Worm (Caenorhabditis elegans): ENCODE measurements around the gene srx-130.

The srx-130 gene

ce11 chrV:13862505-13862904, 19.3 kb downstream of the srx-130 start, which contains the start of gene srx-137:
srx-137 (plus strand) TSS chrV:13862805.
- TF ChIP-seq elt-3 (tag; optimal IDR thresholded peaks at IDR 0.05) (no peak), efl-1 (optimal IDR thresholded peaks at IDR 0.05) (no peak), efl-1 (GFP tag; optimal IDR thresholded peaks at IDR 0.05 in 1 of 2) (no peak), egl-13 (tag; optimal IDR thresholded peaks at IDR 0.05) (no peak), nhr-19 (GFP tag; conservative IDR thresholded peaks at IDR 0.05) (no peak), nhr-77 (tag; optimal IDR thresholded peaks at IDR 0.05) (no peak), lin-35 (GFP tag; optimal IDR thresholded peaks at IDR 0.05) (no peak), ceh-8 (GFP tag; optimal IDR thresholded peaks at IDR 0.05) (no peak), egl-27 (tag; optimal IDR thresholded peaks at IDR 0.05) (no peak), blmp-1 (tag; optimal IDR thresholded peaks at IDR 0.05) (no peak), hlh-17 (GFP tag; optimal IDR thresholded peaks at IDR 0.05; ENCODE audit: borderline replicate concordance) (no peak), unc-86 (tag; optimal IDR thresholded peaks at IDR 0.05) (no peak), ets-5 (GFP tag; IDR thresholded peaks at IDR 0.05) (no peak), nhr-76 (tag; optimal IDR thresholded peaks at IDR 0.05) (no peak), sptf-1 (tag; optimal IDR thresholded peaks at IDR 0.05) (no peak), mef-2 (tag; optimal IDR thresholded peaks at IDR 0.05) (no peak), lsy-2 (tag; optimal IDR thresholded peaks at IDR 0.05) (no peak), ceh-82 (tag; optimal IDR thresholded peaks at IDR 0.05) (no peak), unc-30 (tag; optimal IDR thresholded peaks at IDR 0.05) (no peak), mab-9 (GFP tag; IDR thresholded peaks at IDR 0.05) (no peak), lir-3 (tag; optimal IDR thresholded peaks at IDR 0.05; ENCODE audit: poor library complexity) (no peak)

ce11 chrV:13863700-13864099, 20.5 kb downstream of the srx-130 start:
- no peak for TF ChIP-seq nhr-84 (tag; optimal IDR thresholded peaks at IDR 0.05)
- TF ChIP-seq zip-4 (GFP tag; optimal IDR thresholded peaks at IDR 0.05) = no peak

- TF ChIP-seq lin-39 (tag; optimal IDR thresholded peaks at IDR 0.05) = no peak
- no peak for TF ChIP-seq rnt-1 (tag; optimal IDR thresholded peaks at IDR 0.05)
- TF ChIP-seq nhr-85 (tag) = peak; percentile 61
- no peak for TF ChIP-seq ceh-88 (GFP tag; IDR thresholded peaks at IDR 0.05)
- TF ChIP-seq C04F5.9 (tag; optimal IDR thresholded peaks at IDR 0.05) = no peak
- no peak for TF ChIP-seq hlh-17 (GFP tag; optimal IDR thresholded peaks at IDR 0.05; ENCODE audit: borderline replicate concordance)
- no peak for TF ChIP-seq fkh-8 (tag; optimal IDR thresholded peaks at IDR 0.05)
These were observed 23.1 kb downstream of the srx-130 start, which contains the start of gene nhr-175 for ce11 chrV:13866353-13866752. nhr-175 (plus strand) TSS chrV:13866691.

ce11 chrV:13869551-13869950, 26.3 kb downstream of the srx-130 start:
- peak; percentile 14; the same call in 1 of the 2 replicates for TF ChIP-seq nhr-19 (GFP tag; conservative IDR thresholded peaks at IDR 0.05)
- no peak for TF ChIP-seq irx-1 (tag; optimal IDR thresholded peaks at IDR 0.05)
- TF ChIP-seq nhr-11 (tag; optimal IDR thresholded peaks at IDR 0.05) = peak; percentile 85

ce11 chrV:13872895-13873294, 29.6 kb downstream of the srx-130 start, which contains the start of gene cpt-5:
cpt-5 (plus strand) TSS chrV:13873195.
- TF ChIP-seq lir-3 (tag; optimal IDR thresholded peaks at IDR 0.05; ENCODE audit: poor library complexity) = no peak
- no peak for TF ChIP-seq efl-1 (optimal IDR thresholded peaks at IDR 0.05)
- no peak for TF ChIP-seq efl-1 (GFP tag; optimal IDR thresholded peaks at IDR 0.05 in 1 of 2)
- no peak for TF ChIP-seq ceh-88 (GFP tag; IDR thresholded peaks at IDR 0.05)
- no peak for TF ChIP-seq mep-1 (tag; optimal IDR thresholded peaks at IDR 0.05)
- TF ChIP-seq mef-2 (tag; optimal IDR thresholded peaks at IDR 0.05) = no peak
- no peak for TF ChIP-seq nhr-12 (tag; optimal IDR thresholded peaks at IDR 0.05)
- no peak for TF ChIP-seq pag-3 (tag; optimal IDR thresholded peaks at IDR 0.05; ENCODE audit: borderline replicate concordance, insufficient read depth)
- no peak for TF ChIP-seq swsn-7 (tag; optimal IDR thresholded peaks at IDR 0.05)
- TF ChIP-seq pax-3 (tag; optimal IDR thresholded peaks at IDR 0.05) = no peak
- TF ChIP-seq sox-4 (tag; optimal IDR thresholded peaks at IDR 0.05) = no peak

Measured in whole organism, L1 larva.